Worm (Caenorhabditis elegans) whole organism, dauer: ENCODE results near the gene pct-1.

ENCODE experiments used
- unc-62 ChIP-seq: sonication (generic microtip); optimal IDR thresholded peaks from 2 replicates; lab custom pipeline; 2017; ENCODE audit warnings: missing biosample characterization, missing genetic modification reagents, missing genetic modification characterization

Gene pct-1

ce11 chrIV:8153163-8153562 is 23.1 kb upstream of the pct-1 start:
- TF ChIP-seq unc-62 (GFP tag; lab: Kevin White, UChicago) = no peak

- no peak for TF ChIP-seq unc-62 (GFP tag; lab: Kevin White, UChicago)
These were observed 21.3 kb upstream of the pct-1 start for ce11 chrIV:8154966-8155365.

- TF ChIP-seq unc-62 (GFP tag; lab: Kevin White, UChicago) = no peak
These were observed 19.1 kb upstream of the pct-1 start, which contains the start of gene B0218.5 for ce11 chrIV:8157161-8157560. Gene B0218.5, minus strand, starts transcription at chrIV:8157261.

DNA sequence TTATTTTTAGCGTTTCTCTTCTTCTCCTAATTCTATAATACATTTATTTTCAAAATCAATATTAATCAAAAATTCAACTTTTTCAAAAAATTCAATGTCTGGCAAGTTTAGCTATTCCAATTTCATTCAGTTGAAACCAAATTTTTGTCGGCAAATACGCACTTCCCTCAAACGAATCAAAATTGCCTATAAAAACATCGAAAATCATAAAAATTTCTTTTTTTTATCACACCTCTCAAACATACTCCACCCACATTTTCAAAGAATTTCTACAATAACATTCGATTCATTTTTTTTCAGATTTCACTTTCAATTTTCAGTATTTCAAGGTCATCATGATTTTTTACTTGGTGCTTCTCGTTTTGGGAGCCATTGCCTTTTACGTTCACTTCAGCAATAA is 17.2 kb upstream of the pct-1 start, which contains the start of gene faah-1:
TSS of gene faah-1 (plus strand) at position 301 of the 400 bp plus-strand sequence.
- no peak for TF ChIP-seq unc-62 (GFP tag; lab: Kevin White, UChicago)

DNA sequence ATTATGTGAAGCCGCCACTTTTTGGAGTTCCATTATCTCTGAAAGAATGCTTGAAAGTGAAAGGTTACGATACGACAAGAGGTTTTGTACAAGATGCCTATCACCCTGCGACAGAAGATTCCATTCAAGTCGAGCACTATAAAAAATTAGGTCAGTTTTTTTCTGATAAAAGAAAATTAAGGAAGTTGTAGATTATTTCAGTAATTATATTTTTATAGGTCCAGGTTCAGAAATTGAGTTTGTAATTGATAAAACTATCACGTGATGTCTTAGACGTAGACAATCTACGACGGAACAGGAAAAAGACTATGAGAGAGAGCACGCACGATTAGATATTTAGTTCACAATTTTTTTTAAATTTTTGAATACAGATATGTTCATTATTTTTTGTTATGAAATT is 16.3 kb upstream of the pct-1 start:
- TF ChIP-seq unc-62 (GFP tag; lab: Kevin White, UChicago) = no peak

- TF ChIP-seq unc-62 (GFP tag; lab: Kevin White, UChicago) = no peak
These were observed 14.5 kb upstream of the pct-1 start for ce11 chrIV:8161774-8162173.

- no peak for TF ChIP-seq unc-62 (GFP tag; lab: Kevin White, UChicago)
These were observed 12.6 kb upstream of the pct-1 start, which contains the start of gene clec-51 for ce11 chrIV:8163687-8164086. Gene clec-51, minus strand, starts transcription at chrIV:8163800.

- no peak for TF ChIP-seq unc-62 (GFP tag; lab: Kevin White, UChicago)
These were observed 11.8 kb upstream of the pct-1 start for ce11 chrIV:8164515-8164914.

DNA sequence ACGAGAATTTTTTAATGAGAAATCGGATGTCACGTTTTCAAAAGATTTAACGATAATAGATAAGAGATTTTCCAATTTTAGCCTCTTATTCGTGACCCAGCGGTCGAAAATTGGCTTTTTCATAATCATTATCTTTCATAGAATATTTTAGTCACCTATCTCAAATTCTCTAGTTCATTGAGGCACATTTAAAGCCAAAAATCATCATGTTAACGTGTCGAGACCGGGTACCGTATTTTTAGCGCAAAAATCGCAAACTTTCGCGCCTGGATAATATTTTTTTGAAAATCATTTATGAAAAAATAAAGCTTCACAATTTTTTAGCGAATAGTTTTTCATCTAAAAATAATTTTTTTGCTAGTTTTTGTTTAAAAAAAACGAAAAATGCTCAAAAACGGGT is 10.3 kb upstream of the pct-1 start, which contains the start of gene B0218.7:
TSS of gene B0218.7 (minus strand) at position 101 of the 400 bp plus-strand sequence.
- TF ChIP-seq unc-62 (GFP tag; lab: Kevin White, UChicago) = no peak

DNA sequence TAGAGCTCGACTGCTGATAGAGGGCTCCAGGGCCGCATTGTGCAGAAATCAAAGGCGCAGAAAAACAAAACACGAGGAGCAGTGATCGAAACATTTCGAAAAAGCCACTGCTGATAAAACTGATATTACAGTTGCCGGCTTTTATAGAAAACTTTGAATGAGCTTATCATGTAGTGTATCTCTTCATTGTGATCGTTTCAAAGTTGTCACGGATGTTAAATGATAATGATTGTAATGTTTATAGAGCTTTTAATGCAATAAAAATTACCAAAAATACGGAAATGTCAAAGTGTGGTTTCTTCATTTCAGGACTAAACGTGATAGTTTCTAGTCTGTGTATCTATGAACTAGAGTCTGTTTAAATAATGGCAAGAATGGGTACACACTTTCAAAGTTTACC is 7.6 kb upstream of the pct-1 start, which contains the start of gene clec-52:
TSS of gene clec-52 (minus strand) at position 101 of the 400 bp plus-strand sequence.
- no peak for TF ChIP-seq unc-62 (GFP tag; lab: Kevin White, UChicago)

- TF ChIP-seq unc-62 (GFP tag; lab: Kevin White, UChicago) = no peak
These were observed 6.6 kb upstream of the pct-1 start, which contains the start of gene C07G1.15 for ce11 chrIV:8169674-8170073. Gene C07G1.15, plus strand, starts transcription at chrIV:8169974.

ce11 chrIV:8170264-8170663 is 6.0 kb upstream of the pct-1 start:
- TF ChIP-seq unc-62 (GFP tag; lab: Kevin White, UChicago) = no peak

- TF ChIP-seq unc-62 (GFP tag; lab: Kevin White, UChicago) = no peak
These were observed 4.9 kb upstream of the pct-1 start for ce11 chrIV:8171376-8171775.

- no peak for TF ChIP-seq unc-62 (GFP tag; lab: Kevin White, UChicago)
These were observed 2.7 kb upstream of the pct-1 start for ce11 chrIV:8173610-8174009.

DNA sequence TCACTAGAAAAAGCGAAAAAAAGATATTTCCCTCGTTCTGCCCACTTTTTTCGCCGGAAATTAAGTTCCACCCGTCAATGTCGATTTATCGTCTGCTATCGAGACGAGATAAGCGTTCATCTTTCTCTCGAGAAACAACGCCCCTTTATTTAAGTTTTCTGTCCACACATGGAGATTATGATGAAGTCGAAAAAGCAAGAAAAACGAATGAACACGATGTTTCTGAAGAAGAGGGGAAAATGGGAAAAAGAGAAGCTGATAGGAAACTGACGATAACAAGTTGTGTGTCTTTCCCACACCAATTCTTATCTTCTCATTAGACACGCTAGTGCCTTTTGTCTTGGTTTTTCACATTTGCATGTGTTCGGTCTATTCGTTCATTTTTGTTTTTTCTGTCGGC is 1.5 kb upstream of the pct-1 start:
- no peak for TF ChIP-seq unc-62 (GFP tag; lab: Kevin White, UChicago)

ce11 chrIV:8181404-8181803 is 5.1 kb downstream of the pct-1 start:
- no peak for TF ChIP-seq unc-62 (GFP tag; lab: Kevin White, UChicago)

DNA sequence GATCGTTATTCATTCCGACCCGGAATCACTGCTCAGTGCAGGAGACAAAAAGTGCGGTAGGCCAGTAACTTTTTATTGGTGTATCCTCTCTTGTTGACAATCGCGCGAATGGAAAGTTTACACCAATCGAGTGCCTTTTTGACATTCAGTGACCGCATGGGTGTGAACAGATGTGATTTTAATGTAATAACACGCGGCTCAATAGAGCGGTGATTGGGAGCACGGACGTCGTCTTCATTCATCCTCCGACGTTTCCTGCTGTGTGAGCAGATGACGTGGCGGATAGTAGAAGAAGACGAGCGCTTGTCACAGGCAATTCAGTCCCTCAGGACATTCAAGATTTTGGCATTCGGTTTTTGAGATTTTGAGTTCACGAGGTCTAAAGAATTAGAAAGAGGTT is 6.3 kb downstream of the pct-1 start:
- no peak for TF ChIP-seq unc-62 (GFP tag; lab: Kevin White, UChicago)

- TF ChIP-seq unc-62 (GFP tag; lab: Kevin White, UChicago) = no peak
These were observed 7.0 kb downstream of the pct-1 start for ce11 chrIV:8183313-8183712.
